Fruit fly (Drosophila melanogaster) whole organism, embryonic: ENCODE measurements around the gene peng.

Experiments
- Bgb ChIP-seq: fragments of 200-800 bp; sonication (Bioruptor generic); IDR thresholded peaks from 2 replicates; pipeline ENCODE4 v1.3.6; 2022; ENCODE audit warnings: missing biosample characterization, missing genetic modification characterization; ENCODE audit not compliant: partially characterized antibody
- CG10147 ChIP-seq: fragments of 200-800 bp; sonication (Bioruptor generic); optimal IDR thresholded peaks from 2 replicates; lab custom pipeline; 2019; ENCODE audit warnings: missing biosample characterization, mild to moderate bottlenecking, missing genetic modification characterization, moderate library complexity
- CG10267 ChIP-seq: fragments of 200-800 bp; sonication (Bioruptor generic); optimal IDR thresholded peaks from 2 replicates; lab custom pipeline; 2018; ENCODE audit warnings: missing biosample characterization, mild to moderate bottlenecking, missing genetic modification characterization, moderate library complexity
- CG1233 ChIP-seq: fragments of 200-800 bp; sonication (Bioruptor generic); optimal IDR thresholded peaks from 4 replicates; lab custom pipeline; 2018; ENCODE audit warnings: missing biosample characterization, mild to moderate bottlenecking, missing genetic modification characterization
- CG12744 ChIP-seq: fragments of 200-800 bp; sonication (Bioruptor generic); optimal IDR thresholded peaks from 2 replicates; lab custom pipeline; 2016; ENCODE audit warnings: missing biosample characterization, missing genetic modification characterization
- CG17612 ChIP-seq: fragments of 200-800 bp; sonication (Bioruptor generic); IDR thresholded peaks from 2 replicates; pipeline ENCODE4 v1.3.6; 2022; ENCODE audit warnings: missing biosample characterization, missing genetic modification characterization
- CG2129 ChIP-seq: fragments of 200-800 bp; sonication (Bioruptor generic); IDR thresholded peaks from 2 replicates; pipeline ENCODE4 v1.3.6; 2022; ENCODE audit warnings: missing biosample characterization, missing genetic modification characterization; ENCODE audit not compliant: partially characterized antibody
- CG2712 ChIP-seq: fragments of 200-800 bp; optimal IDR thresholded peaks from 3 replicates; lab custom pipeline; 2019; ENCODE audit warnings: missing biosample characterization, mild to moderate bottlenecking, missing genetic modification characterization, moderate library complexity
- CG31224 ChIP-seq: fragments of 200-800 bp; sonication (Bioruptor generic); IDR thresholded peaks from 2 replicates; pipeline ENCODE4 v1.3.6; 2022; ENCODE audit warnings: missing biosample characterization, missing genetic modification characterization
- CG32772 ChIP-seq: fragments of 200-800 bp; sonication (Bioruptor generic); IDR thresholded peaks from 2 replicates; pipeline ENCODE4 v1.3.6; 2022; ENCODE audit warnings: missing biosample characterization, missing genetic modification characterization
- CG34376 ChIP-seq: fragments of 200-800 bp; sonication (Bioruptor generic); optimal IDR thresholded peaks from 2 replicates; lab custom pipeline; 2018; ENCODE audit warnings: missing biosample characterization, mild to moderate bottlenecking, missing genetic modification characterization
- CG3726 ChIP-seq: fragments of 200-800 bp; sonication (Bioruptor generic); IDR thresholded peaks from 3 replicates; pipeline ENCODE4, ENCODE4 v1.3.6; 2022; ENCODE audit warnings: missing biosample characterization, missing genetic modification characterization
- CG3995 ChIP-seq: fragments of 200-800 bp; sonication (Bioruptor generic); optimal IDR thresholded peaks from 3 replicates; lab custom pipeline; 2016; ENCODE audit warnings: missing biosample characterization, missing genetic modification characterization
- CG4328 ChIP-seq: fragments of 200-800 bp; sonication (Bioruptor generic); optimal IDR thresholded peaks from 3 replicates; lab custom pipeline; 2017; ENCODE audit warnings: missing biosample characterization, missing genetic modification reagents, missing genetic modification characterization
- CG4404 ChIP-seq: fragments of 200-800 bp; sonication (Bioruptor generic); IDR thresholded peaks from 2 replicates; pipeline ENCODE4 v1.3.6; 2022; ENCODE audit warnings: missing biosample characterization, missing genetic modification characterization
- CG4617 ChIP-seq: fragments of 200-800 bp; sonication (Bioruptor generic); optimal IDR thresholded peaks from 3 replicates; lab custom pipeline; 2016; ENCODE audit warnings: missing biosample characterization, missing genetic modification characterization, borderline replicate concordance
- CG6689 ChIP-seq: fragments of 200-800 bp; sonication (Bioruptor generic); IDR thresholded peaks from 2 replicates; pipeline ENCODE4 v1.3.6; 2022; ENCODE audit warnings: missing biosample characterization, missing genetic modification characterization
- CG8765 ChIP-seq: fragments of 200-800 bp; sonication (Bioruptor generic); IDR thresholded peaks from 2 replicates; pipeline ENCODE4 v1.3.6; 2022; ENCODE audit warnings: missing biosample characterization, missing genetic modification characterization
- CG8944 ChIP-seq: fragments of 200-800 bp; sonication (Bioruptor generic); optimal IDR thresholded peaks from 3 replicates; lab custom pipeline; 2016; ENCODE audit warnings: missing biosample characterization, missing genetic modification characterization
- Eip74EF ChIP-seq, 2 experiments: fragments of 200-800 bp in 1 of 2; fragments of >200 bp in 1 of 2; sonication (Bioruptor generic) in 1 of 2; optimal IDR thresholded peaks; 2 replicates each; lab custom pipeline; 2017 to 2019; ENCODE audit warnings: missing biosample characterization in 2 of 2, missing genetic modification characterization in 2 of 2, mild to moderate bottlenecking in 1 of 2, moderate library complexity in 1 of 2
- Ets97D ChIP-seq: fragments of 200-800 bp; sonication (Bioruptor generic); optimal IDR thresholded peaks from 3 replicates; lab custom pipeline; 2016; ENCODE audit warnings: missing biosample characterization, missing genetic modification characterization
- GATAe ChIP-seq: fragments of 200-800 bp; sonication (Bioruptor generic); conservative IDR thresholded peaks from 2 replicates; pipeline ENCODE4 v1.3.6; 2022; ENCODE audit warnings: missing biosample characterization, missing genetic modification characterization
- H2.0 ChIP-seq: fragments of 200-800 bp; sonication (Bioruptor generic); IDR thresholded peaks from 2 replicates; pipeline ENCODE4 v1.3.6; 2022; ENCODE audit warnings: missing biosample characterization, missing genetic modification characterization
- HLH54F ChIP-seq: fragments of 200-800 bp; sonication (Bioruptor generic); optimal IDR thresholded peaks from 3 replicates; lab custom pipeline; 2016; ENCODE audit warnings: missing biosample characterization, missing genetic modification characterization
- Lhr ChIP-seq: fragments of 200-800 bp; sonication (Bioruptor generic); optimal IDR thresholded peaks from 3 replicates; lab custom pipeline; 2017; ENCODE audit warnings: mild to moderate bottlenecking, missing biosample characterization, missing genetic modification reagents, missing genetic modification characterization
- NC2β ChIP-seq: fragments of 200-800 bp; sonication (Bioruptor generic); optimal IDR thresholded peaks from 2 replicates; lab custom pipeline; 2016; ENCODE audit warnings: missing biosample characterization, missing genetic modification characterization
- Poxn ChIP-seq: fragments of 200-800 bp; sonication (Bioruptor generic); IDR thresholded peaks from 2 replicates; pipeline ENCODE4 v1.3.6; 2022; ENCODE audit warnings: missing biosample characterization, missing genetic modification characterization
- Scr ChIP-seq: fragments of 200-800 bp; sonication (Bioruptor generic); IDR thresholded peaks from 2 replicates; pipeline ENCODE4 v1.3.6; 2022; ENCODE audit warnings: missing biosample characterization, missing genetic modification characterization; ENCODE audit not compliant: partially characterized antibody
- Side ChIP-seq: fragments of 200-800 bp; sonication (Bioruptor generic); optimal IDR thresholded peaks from 2 replicates; lab custom pipeline; 2016; ENCODE audit warnings: missing biosample characterization, missing genetic modification characterization
- Sox102F ChIP-seq: fragments of 200-800 bp; sonication (Bioruptor generic); optimal IDR thresholded peaks from 2 replicates; lab custom pipeline; 2018; ENCODE audit warnings: missing biosample characterization, mild to moderate bottlenecking, missing genetic modification characterization, moderate library complexity
- TFAM ChIP-seq: fragments of 200-800 bp; sonication (Bioruptor generic); optimal IDR thresholded peaks from 2 replicates; lab custom pipeline; 2017; ENCODE audit warnings: missing biosample characterization, missing genetic modification characterization, inconsistent platforms
- bbx ChIP-seq: fragments of 200-800 bp; sonication (Bioruptor generic); IDR thresholded peaks from 2 replicates; pipeline ENCODE4 v1.3.6; 2022; ENCODE audit warnings: missing biosample characterization, missing genetic modification characterization; ENCODE audit not compliant: partially characterized antibody
- bsh ChIP-seq, 2 experiments: fragments of 200-800 bp; sonication (Bioruptor generic); optimal IDR thresholded peaks; 2 replicates each; lab custom pipeline; 2017 to 2018; ENCODE audit warnings: mild to moderate bottlenecking in 2 of 2, missing biosample characterization in 2 of 2, missing genetic modification characterization in 2 of 2, moderate library complexity in 1 of 2
- dan ChIP-seq: fragments of 200-800 bp; sonication (Bioruptor generic); IDR thresholded peaks from 2 replicates; pipeline ENCODE4 v1.3.6; 2022; ENCODE audit warnings: missing biosample characterization, missing genetic modification characterization
- dati ChIP-seq: fragments of 200-800 bp; sonication (Bioruptor generic); IDR thresholded peaks from 2 replicates; pipeline ENCODE4 v1.3.6; 2022; ENCODE audit warnings: missing biosample characterization, missing genetic modification characterization
- ftz-f1 ChIP-seq: fragments of 200-800 bp; sonication (Bioruptor generic); optimal IDR thresholded peaks from 2 replicates; lab custom pipeline; 2016; ENCODE audit warnings: missing biosample characterization, missing genetic modification characterization
- gfzf ChIP-seq: fragments of 200-800 bp; sonication (Bioruptor generic); optimal IDR thresholded peaks from 2 replicates; lab custom pipeline; 2016; ENCODE audit warnings: missing biosample characterization, mild to moderate bottlenecking, missing genetic modification characterization, moderate library complexity
- gt ChIP-seq: fragments of 200-800 bp; sonication (Bioruptor generic); IDR thresholded peaks from 2 replicates; pipeline ENCODE4 v1.3.6; 2022; ENCODE audit warnings: missing biosample characterization, missing genetic modification characterization
- ham ChIP-seq: fragments of 200-800 bp; sonication (Bioruptor generic); IDR thresholded peaks from 2 replicates; pipeline ENCODE4 v1.3.6; 2022; ENCODE audit warnings: missing biosample characterization, missing genetic modification characterization
- hbn ChIP-seq: fragments of 200-800 bp; sonication (Bioruptor generic); IDR thresholded peaks from 2 replicates; pipeline ENCODE4 v1.3.6; 2022; ENCODE audit warnings: missing biosample characterization, missing genetic modification characterization; ENCODE audit not compliant: partially characterized antibody
- kah ChIP-seq: fragments of 200-800 bp; sonication (Bioruptor generic); optimal IDR thresholded peaks from 2 replicates; lab custom pipeline; 2018; ENCODE audit warnings: missing biosample characterization, mild to moderate bottlenecking, missing genetic modification characterization
- kay ChIP-seq: fragments of 200-800 bp; sonication (Bioruptor generic); optimal IDR thresholded peaks from 2 replicates; lab custom pipeline; 2016; ENCODE audit warnings: missing biosample characterization, missing genetic modification characterization
- p53 ChIP-seq: fragments of 200-800 bp; sonication (Bioruptor generic); optimal IDR thresholded peaks from 2 replicates; lab custom pipeline; 2016; ENCODE audit warnings: missing biosample characterization, missing genetic modification characterization
- pb ChIP-seq: fragments of 200-800 bp; sonication (Bioruptor generic); optimal IDR thresholded peaks from 3 replicates; lab custom pipeline; 2016; ENCODE audit warnings: missing biosample characterization, missing genetic modification characterization
- pnt ChIP-seq: fragments of 200-800 bp; sonication (Bioruptor generic); optimal IDR thresholded peaks from 3 replicates; lab custom pipeline; 2016; ENCODE audit warnings: missing biosample characterization, missing genetic modification characterization
- ranshi ChIP-seq: fragments of 200-800 bp; sonication (Bioruptor generic); IDR thresholded peaks from 2 replicates; pipeline ENCODE4 v1.3.6; 2022; ENCODE audit warnings: missing biosample characterization, missing genetic modification characterization
- sim ChIP-seq: fragments of 200-800 bp; sonication (Bioruptor generic); IDR thresholded peaks from 2 replicates; pipeline ENCODE4 v1.3.6; 2022; ENCODE audit warnings: missing biosample characterization, missing genetic modification characterization
- slou ChIP-seq: fragments of 200-800 bp; sonication (Bioruptor generic); optimal IDR thresholded peaks from 3 replicates; lab custom pipeline; 2016; ENCODE audit warnings: missing biosample characterization, missing genetic modification characterization
- vfl ChIP-seq: fragments of 200-800 bp; sonication (Bioruptor generic); optimal IDR thresholded peaks from 2 replicates; lab custom pipeline; 2016; ENCODE audit warnings: missing biosample characterization, missing genetic modification characterization
- wek ChIP-seq: fragments of 200-800 bp; sonication (Bioruptor generic); optimal IDR thresholded peaks from 3 replicates; lab custom pipeline; 2018; ENCODE audit warnings: missing biosample characterization, mild to moderate bottlenecking, missing genetic modification characterization, moderate library complexity

peng gene

dm6 chrX:21345036-21345500, 4.6 kb downstream of the peng start, which contains the start of gene dod (continued):
- TF ChIP-seq dan (GFP tag; lab: Robert Waterston, UW), result no peak
- no peak for TF ChIP-seq CG17612
- TF ChIP-seq CG4328 (GFP tag; lab: Kevin White, UChicago), result peak; percentile 18
- TF ChIP-seq Lhr (GFP tag; lab: Kevin White, UChicago), result peak; percentile 74
- no peak for TF ChIP-seq CG31224 (GFP tag; lab: Robert Waterston, UW)
- no peak for TF ChIP-seq slou
- TF ChIP-seq Bgb, result peak; percentile 91
- TF ChIP-seq ranshi (GFP tag; lab: Robert Waterston, UW), result peak; percentile 15; the same call in 1 of the 2 replicates
- peak; percentile 48 for TF ChIP-seq CG2712
- TF ChIP-seq wek (GFP tag; lab: Kevin White, UChicago), result peak; percentile 12
- TF ChIP-seq ham (GFP tag; lab: Robert Waterston, UW), result no peak
- TF ChIP-seq Side (GFP tag; lab: Kevin White, UChicago), result peak; percentile 20
- no peak for TF ChIP-seq CG32772 (GFP tag; lab: Robert Waterston, UW)
- no peak for TF ChIP-seq Poxn (GFP tag; lab: Robert Waterston, UW)
- TF ChIP-seq GATAe, result no peak
- TF ChIP-seq ftz-f1 (GFP tag; lab: Kevin White, UChicago), result peak; percentile 9
- TF ChIP-seq CG4404 (GFP tag; lab: Robert Waterston, UW), result 0 out of 2 replicates have a peak, but pooled peaks have one; percentile 23
- TF ChIP-seq CG1233 (GFP tag; lab: Kevin White, UChicago), result no peak
- peak; percentile 74 for TF ChIP-seq Scr
- TF ChIP-seq kay (GFP tag; lab: Kevin White, UChicago), result peak; percentile 1
- TF ChIP-seq CG3726 (GFP tag; lab: Robert Waterston, UW), result no peak
- peak; percentile 12 for TF ChIP-seq CG3995 (GFP tag; lab: Kevin White, UChicago)
- no peak for TF ChIP-seq Sox102F (GFP tag; lab: Kevin White, UChicago)
- TF ChIP-seq CG6689 (GFP tag; lab: Robert Waterston, UW), result 0 out of 2 replicates have a peak, but pooled peaks have one; percentile 8
- peak; percentile 67 for TF ChIP-seq hbn (GFP tag; lab: Robert Waterston, UW)
- peak; percentile 16 for TF ChIP-seq CG10147 (GFP tag; lab: Kevin White, UChicago)
- peak in 1 of 2 experiments; percentile 66 for TF ChIP-seq Eip74EF (GFP tag; optimal IDR thresholded peaks at IDR 0.05; lab: Kevin White, UChicago)
- no peak for TF ChIP-seq TFAM (GFP tag; lab: Kevin White, UChicago)
- no peak for TF ChIP-seq gt (GFP tag; lab: Robert Waterston, UW)
- TF ChIP-seq sim (GFP tag; lab: Robert Waterston, UW), result peak; percentile 30; the same call in 1 of the 2 replicates
- TF ChIP-seq CG8944, result peak; percentile 42
- TF ChIP-seq Ets97D (GFP tag; lab: Kevin White, UChicago), result peak; percentile 65
- TF ChIP-seq pb (GFP tag; lab: Kevin White, UChicago), result no peak
- peak; percentile 35 for TF ChIP-seq CG12744
- TF ChIP-seq NC2β (GFP tag; lab: Kevin White, UChicago), result no peak
- TF ChIP-seq CG4617 (GFP tag; lab: Kevin White, UChicago), result peak; percentile 84
- no peak for TF ChIP-seq vfl
- peak in 1 of 2 experiments; percentile 56 for TF ChIP-seq bsh (GFP tag; optimal IDR thresholded peaks at IDR 0.05; lab: Kevin White, UChicago)
- peak; percentile 54 for TF ChIP-seq CG34376
- peak; percentile 35 for TF ChIP-seq HLH54F (GFP tag; lab: Kevin White, UChicago)
- no peak for TF ChIP-seq kah (GFP tag; lab: Kevin White, UChicago)
- TF ChIP-seq p53, result no peak
- TF ChIP-seq dati (GFP tag; lab: Robert Waterston, UW), result no peak
- peak; percentile 83 for TF ChIP-seq bbx
- no peak for TF ChIP-seq pnt
- peak; percentile 48; the same call in 1 of the 2 replicates for TF ChIP-seq H2.0 (GFP tag; lab: Robert Waterston, UW)
- TF ChIP-seq CG2129 (GFP tag; lab: Robert Waterston, UW), result peak; percentile 53; the same call in 1 of the 2 replicates
- no peak for TF ChIP-seq CG8765 (GFP tag; lab: Robert Waterston, UW)
- TF ChIP-seq gfzf, result peak; percentile 95
- TF ChIP-seq CG10267 (tag; lab: Kevin White, UChicago), result peak; percentile 59
